Worm (Caenorhabditis elegans) whole organism, L4/young adult: Measurements from ENCODE around the gene ZK1248.5.

Source experiments
- W03F9.2 ChIP-seq: fragments of 150-350 bp; optimal IDR thresholded peaks from 2 replicates; lab custom pipeline; 2014; ENCODE audit warnings: missing biosample characterization, missing genetic modification characterization
- dao-5 ChIP-seq: sonication (generic microtip); optimal IDR thresholded peaks from 2 replicates; lab custom pipeline; 2016; ENCODE audit warnings: missing genotype, missing genetic modification characterization, moderate library complexity, missing compliant biosample characterization
- him-1 ChIP-seq: sonication (generic microtip); optimal IDR thresholded peaks from 2 replicates; lab custom pipeline; 2016; ENCODE audit warnings: missing genotype, missing genetic modification reagents, missing genetic modification characterization, missing compliant biosample characterization

DNA sequence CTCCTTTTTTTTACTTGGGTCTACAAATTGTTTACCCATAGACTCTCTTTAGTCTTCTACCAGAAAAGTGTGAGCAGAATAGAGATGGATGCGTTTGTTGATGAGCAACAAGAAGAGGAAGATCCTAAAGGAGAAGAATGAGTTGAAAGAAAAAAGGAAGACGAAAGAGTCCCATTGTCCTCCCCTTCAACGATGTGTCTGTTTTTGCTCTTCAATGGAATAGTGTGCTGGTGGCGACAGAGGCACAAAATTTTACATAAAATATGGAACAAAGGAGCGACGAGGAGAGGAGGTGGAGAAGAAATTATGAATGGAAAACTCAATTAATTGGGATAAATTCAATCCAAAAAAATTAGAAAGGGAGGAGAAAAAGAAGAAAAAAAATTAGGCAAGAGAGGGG lies 50.3 kb downstream of the ZK1248.5 start:
- TF ChIP-seq him-1 (tag; lab: Kevin White, UChicago) (no peak), W03F9.2 (no peak), dao-5 (tag; lab: Kevin White, UChicago) (no peak)
